Worm (Caenorhabditis elegans) whole organism, L2 larva: Measurements from ENCODE around the gene srbc-57.

Experiments
- ZK546.5 ChIP-seq: sonication (generic microtip); optimal IDR thresholded peaks from 2 replicates; lab custom pipeline; 2017; ENCODE audit warnings: missing biosample characterization, missing genetic modification characterization
- ama-1 ChIP-seq: fragments of 150-350 bp; optimal IDR thresholded peaks from 2 replicates; lab custom pipeline; 2018; ENCODE audit warnings: inconsistent platforms
- lin-11 ChIP-seq: fragments of 150-350 bp; sonication (generic microtip); optimal IDR thresholded peaks from 2 replicates; lab custom pipeline; 2014; ENCODE audit warnings: missing biosample characterization, missing genetic modification characterization, inconsistent platforms, mixed read lengths
- snpc-4 ChIP-seq: fragments of 150-350 bp; optimal IDR thresholded peaks from 2 replicates; lab custom pipeline; 2014; ENCODE audit warnings: missing biosample characterization, missing genetic modification characterization
- unc-62 ChIP-seq: fragments of 150-350 bp; optimal IDR thresholded peaks from 2 replicates; lab custom pipeline; 2014; ENCODE audit warnings: missing biosample characterization, missing genetic modification reagents, missing genetic modification characterization

DNA sequence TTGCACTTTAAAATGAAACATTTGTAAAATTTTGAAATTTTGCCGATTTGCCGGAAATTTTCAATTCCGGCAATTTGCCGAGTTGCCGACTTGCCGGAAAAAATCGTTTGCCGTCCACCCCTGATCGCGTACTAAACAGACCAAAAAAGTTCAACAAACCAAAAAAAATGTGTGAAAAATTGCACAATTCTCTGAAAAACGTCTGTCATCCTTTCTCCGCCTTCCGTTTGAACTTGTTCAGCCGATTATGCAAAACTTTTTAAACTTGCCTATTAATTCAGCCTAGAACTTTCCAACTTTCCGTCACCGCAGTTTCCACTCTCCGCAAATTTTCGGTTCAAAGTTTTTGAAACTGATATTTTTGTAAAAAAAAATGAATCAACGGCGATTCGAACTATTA lies 44.2 kb downstream of the srbc-57 start, which contains the start of gene B0554.5:
- TF ChIP-seq snpc-4 (tag; lab: Kevin White, UChicago): no peak
- TF ChIP-seq ama-1 (lab: Kevin White, UChicago): no peak
- TF ChIP-seq lin-11 (tag; lab: Kevin White, UChicago): no peak
- no peak for TF ChIP-seq ZK546.5
- TF ChIP-seq unc-62 (GFP tag; lab: Kevin White, UChicago): no peak
